Fruit fly (Drosophila melanogaster): Measurements from ENCODE around the gene HP1e.

Gene HP1e

dm6 chr3R:9337402-9338254 is 16.1 kb downstream of the HP1e start:
- TF ChIP-seq CG10669 (GFP tag; optimal IDR thresholded peaks at IDR 0.05): no peak
- TF ChIP-seq Eip78C (GFP tag): peak; percentile 67
- TF ChIP-seq svp (GFP tag): no peak
- no peak for TF ChIP-seq CG4318 (GFP tag; optimal IDR thresholded peaks at IDR 0.05)
- TF ChIP-seq pdm3 (GFP tag; optimal IDR thresholded peaks at IDR 0.05): no peak
- TF ChIP-seq dsx (GFP tag; optimal IDR thresholded peaks at IDR 0.05; ENCODE audit: poor library complexity, severe bottlenecking): no peak
- TF ChIP-seq CG3919 (GFP tag; optimal IDR thresholded peaks at IDR 0.05): no peak
- TF ChIP-seq CG9139 (GFP tag; optimal IDR thresholded peaks at IDR 0.05): no peak
- TF ChIP-seq CG6808 (GFP tag; optimal IDR thresholded peaks at IDR 0.05): no peak
- TF ChIP-seq CG8319 (GFP tag; optimal IDR thresholded peaks at IDR 0.05): no peak
- TF ChIP-seq net (GFP tag; optimal IDR thresholded peaks at IDR 0.05): no peak
- TF ChIP-seq Eip75B (GFP tag; optimal IDR thresholded peaks at IDR 0.05): no peak
- TF ChIP-seq Ets96B (tag; optimal IDR thresholded peaks at IDR 0.05): no peak
- no peak for TF ChIP-seq Sox15 (GFP tag; optimal IDR thresholded peaks at IDR 0.05)
- TF ChIP-seq vri (GFP tag; optimal IDR thresholded peaks at IDR 0.05): peak; percentile 58
- peak; percentile 74 for TF ChIP-seq fkh (GFP tag; optimal IDR thresholded peaks at IDR 0.05)
- TF ChIP-seq eg (GFP tag; IDR thresholded peaks at IDR 0.05): no peak
- TF ChIP-seq Hr39 (GFP tag; optimal IDR thresholded peaks at IDR 0.05): no peak
- no peak for TF ChIP-seq CG6854 (GFP tag; optimal IDR thresholded peaks at IDR 0.05)
- no peak for TF ChIP-seq spab (GFP tag; optimal IDR thresholded peaks at IDR 0.05)
- no peak for TF ChIP-seq Blimp-1 (GFP tag; optimal IDR thresholded peaks at IDR 0.05)
- no peak for TF ChIP-seq CG15336 (GFP tag; IDR thresholded peaks at IDR 0.05)
- no peak for TF ChIP-seq Ets21C (GFP tag; optimal IDR thresholded peaks at IDR 0.05)

dm6 chr3R:9338771-9339170 is 17.2 kb downstream of the HP1e start:
- TF ChIP-seq Hr39 (GFP tag; optimal IDR thresholded peaks at IDR 0.05): no peak
- no peak for TF ChIP-seq Sox15 (GFP tag; optimal IDR thresholded peaks at IDR 0.05)
- peak in 1 of 2 experiments; percentile 48 for TF ChIP-seq ss (GFP tag; optimal IDR thresholded peaks at IDR 0.05)
- no peak for TF ChIP-seq salr (GFP tag; optimal IDR thresholded peaks at IDR 0.05)
- no peak for TF ChIP-seq spab (GFP tag; optimal IDR thresholded peaks at IDR 0.05)
- no peak for TF ChIP-seq Lpt (GFP tag; optimal IDR thresholded peaks at IDR 0.05)
- no peak for TF ChIP-seq Met (GFP tag; optimal IDR thresholded peaks at IDR 0.05)
- TF ChIP-seq Blimp-1 (GFP tag; optimal IDR thresholded peaks at IDR 0.05): no peak
- no peak for TF ChIP-seq CG6808 (GFP tag; optimal IDR thresholded peaks at IDR 0.05)
- TF ChIP-seq esn (GFP tag; optimal IDR thresholded peaks at IDR 0.05): no peak
- no peak for TF ChIP-seq CG3032 (tag; optimal IDR thresholded peaks at IDR 0.05)
- TF ChIP-seq Ets21C (GFP tag; optimal IDR thresholded peaks at IDR 0.05): no peak
- TF ChIP-seq CG6163 (GFP tag; IDR thresholded peaks at IDR 0.05): no peak; the same call in 2 of the 3 replicates
- TF ChIP-seq vri (GFP tag; optimal IDR thresholded peaks at IDR 0.05): peak; percentile 91
- TF ChIP-seq CG8319 (GFP tag; optimal IDR thresholded peaks at IDR 0.05): no peak

- TF ChIP-seq CG6792 (GFP tag; optimal IDR thresholded peaks at IDR 0.05) (peak; percentile 62), Sox14 (GFP tag; optimal IDR thresholded peaks at IDR 0.05) (peak; percentile 72), Lpt (GFP tag; optimal IDR thresholded peaks at IDR 0.05) (peak; percentile 75), Blimp-1 (GFP tag; optimal IDR thresholded peaks at IDR 0.05) (no peak), ss (GFP tag; optimal IDR thresholded peaks at IDR 0.05) (peak; percentile 27 to 68), CG34406 (GFP tag; optimal IDR thresholded peaks at IDR 0.05) (peak; percentile 58), CG7368 (GFP tag; optimal IDR thresholded peaks at IDR 0.05) (peak; percentile 37), fd59A (GFP tag; optimal IDR thresholded peaks at IDR 0.05) (peak; percentile 67), CG1621 (tag; optimal IDR thresholded peaks at IDR 0.05) (peak; percentile 61), Eip75B (GFP tag; optimal IDR thresholded peaks at IDR 0.05) (peak; percentile 82), Met (GFP tag; optimal IDR thresholded peaks at IDR 0.05) (peak; percentile 81), CG8119 (GFP tag; IDR thresholded peaks at IDR 0.05) (peak; percentile 86; the same call in 2 of the 3 replicates), Gug (GFP tag; IDR thresholded peaks at IDR 0.05) (peak; percentile 57), cyc (GFP tag; optimal IDR thresholded peaks at IDR 0.05) (peak; percentile 68), salr (GFP tag; optimal IDR thresholded peaks at IDR 0.05) (peak; percentile 29 to 92), lz (GFP tag; optimal IDR thresholded peaks at IDR 0.05) (peak; percentile 79), Ets96B (tag; optimal IDR thresholded peaks at IDR 0.05) (peak; percentile 83), Eip78C (GFP tag) (peak; percentile 97), dsx (GFP tag; optimal IDR thresholded peaks at IDR 0.05; ENCODE audit: poor library complexity, severe bottlenecking) (peak; percentile 74), Sox102F (GFP tag; optimal IDR thresholded peaks at IDR 0.05) (peak; percentile 68), esn (GFP tag; optimal IDR thresholded peaks at IDR 0.05) (peak; percentile 82), CG11294 (GFP tag; IDR thresholded peaks at IDR 0.05) (peak; percentile 40), CG3919 (GFP tag; optimal IDR thresholded peaks at IDR 0.05) (peak; percentile 76), Sox15 (GFP tag; optimal IDR thresholded peaks at IDR 0.05) (peak; percentile 10)
Observed at dm6 chr3R:9339176-9340075, 17.9 kb downstream of the HP1e start.
